Worm (Caenorhabditis elegans) whole organism, young adult: Measurements from ENCODE around the gene timm-17B.1.

Source experiments
- B0035.1 ChIP-seq: sonication (generic microtip); optimal IDR thresholded peaks from 2 replicates; lab custom pipeline; 2016; ENCODE audit warnings: missing genetic modification characterization, mild to moderate bottlenecking, missing compliant biosample characterization, missing genotype, missing genetic modification reagents
- C06A6.2 ChIP-seq: fragments of 200-800 bp; sonication (Bioruptor generic); conservative IDR thresholded peaks from 2 replicates; pipeline ENCODE4 v1.3.6; 2022; ENCODE audit warnings: missing genetic modification characterization, missing compliant biosample characterization
- C17E4.6 ChIP-seq: fragments of 200-800 bp; sonication (Bioruptor generic); IDR thresholded peaks from 2 replicates; pipeline ENCODE4 v1.3.6; 2022; ENCODE audit warnings: missing genetic modification reagents, missing genetic modification characterization, missing compliant biosample characterization
- F10E7.11 ChIP-seq: sonication (generic microtip); optimal IDR thresholded peaks from 2 replicates; lab custom pipeline; 2017; ENCODE audit warnings: mild to moderate bottlenecking, missing genetic modification characterization, moderate library complexity, missing compliant biosample characterization
- F22D6.2 ChIP-seq: sonication (generic microtip); optimal IDR thresholded peaks from 2 replicates; lab custom pipeline; 2016; ENCODE audit warnings: mild to moderate bottlenecking, missing genetic modification characterization, missing compliant biosample characterization
- F33H1.4 ChIP-seq: fragments of 200-800 bp; sonication (Bioruptor generic); IDR thresholded peaks from 2 replicates; pipeline ENCODE4 v1.3.6; 2022; ENCODE audit warnings: missing genetic modification reagents, missing genetic modification characterization, missing compliant biosample characterization
- F39B2.1 ChIP-seq: fragments of 200-800 bp; sonication (Bioruptor generic); IDR thresholded peaks from 2 replicates; pipeline ENCODE4 v1.3.6; 2022; ENCODE audit warnings: missing genetic modification reagents, missing genetic modification characterization, missing compliant biosample characterization
- F49E8.2 ChIP-seq: sonication (generic microtip); optimal IDR thresholded peaks from 3 replicates; lab custom pipeline; 2017; ENCODE audit warnings: missing genetic modification characterization, mild to moderate bottlenecking, missing compliant biosample characterization, antibody characterized with exemption, moderate library complexity; ENCODE audit not compliant: insufficient read depth
- F55B11.4 ChIP-seq: sonication (generic microtip); optimal IDR thresholded peaks from 2 replicates; lab custom pipeline; 2016; ENCODE audit warnings: missing compliant biosample characterization, missing genetic modification characterization, borderline replicate concordance; ENCODE audit not compliant: insufficient read depth
- F57A8.1 ChIP-seq: fragments of 200-800 bp; sonication (Bioruptor generic); optimal IDR thresholded peaks from 2 replicates; lab custom pipeline; 2018; ENCODE audit warnings: mild to moderate bottlenecking, missing genetic modification characterization, moderate library complexity, missing compliant biosample characterization
- T07F8.4 ChIP-seq: sonication (generic microtip); optimal IDR thresholded peaks from 2 replicates; lab custom pipeline; 2016; ENCODE audit warnings: mild to moderate bottlenecking, missing genetic modification characterization, moderate library complexity, missing compliant biosample characterization
- T26A5.8 ChIP-seq: sonication (generic microtip); optimal IDR thresholded peaks from 2 replicates; lab custom pipeline; 2016; ENCODE audit warnings: missing genetic modification characterization, missing compliant biosample characterization
- Y53F4B.3 ChIP-seq: fragments of 200-800 bp; sonication (Bioruptor generic); IDR thresholded peaks from 2 replicates; pipeline ENCODE4 v1.3.6; 2022; ENCODE audit warnings: missing genetic modification reagents, missing genetic modification characterization, missing compliant biosample characterization
- Y53G8AR.9 ChIP-seq: fragments of 200-800 bp; sonication (Bioruptor generic); conservative IDR thresholded peaks from 2 replicates; pipeline ENCODE4 v1.3.6; 2022; ENCODE audit warnings: missing genetic modification reagents, missing genetic modification characterization, missing compliant biosample characterization
- Y67H2A.10 ChIP-seq: fragments of 200-800 bp; sonication (Bioruptor generic); conservative IDR thresholded peaks from 2 replicates; pipeline ENCODE4 v1.3.6; 2022; ENCODE audit warnings: missing genetic modification reagents, missing genetic modification characterization, missing compliant biosample characterization
- Y79H2A.3 ChIP-seq: fragments of 200-800 bp; sonication (Bioruptor generic); conservative IDR thresholded peaks from 2 replicates; pipeline ENCODE4 v1.3.6; 2022; ENCODE audit warnings: missing genetic modification reagents, missing genetic modification characterization, missing compliant biosample characterization
- Y95B8A.8 ChIP-seq: fragments of 200-800 bp; sonication (Bioruptor generic); IDR thresholded peaks from 2 replicates; pipeline ENCODE4 v1.3.6; 2022; ENCODE audit warnings: missing genetic modification reagents, missing genetic modification characterization, missing compliant biosample characterization
- ZK185.1 ChIP-seq: sonication (generic microtip); optimal IDR thresholded peaks from 2 replicates; lab custom pipeline; 2016; ENCODE audit warnings: mild to moderate bottlenecking, missing genetic modification characterization, missing compliant biosample characterization; ENCODE audit not compliant: poor library complexity, severe bottlenecking
- akir-1 ChIP-seq: fragments of 200-800 bp; sonication (Bioruptor generic); optimal IDR thresholded peaks from 2 replicates; lab custom pipeline; 2018; ENCODE audit warnings: mild to moderate bottlenecking, missing genetic modification characterization, moderate library complexity, missing compliant biosample characterization
- ama-1 ChIP-seq, 3 experiments: fragments of 150-350 bp in 1 of 3; sonication (generic microtip) in 2 of 3; optimal IDR thresholded peaks; 2 replicates each; lab custom pipeline; 2014 to 2018; ENCODE audit warnings: missing biosample characterization in 2 of 3, missing genetic modification characterization in 2 of 3, missing genetic modification reagents in 2 of 3
- atf-7 ChIP-seq: sonication (generic microtip); optimal IDR thresholded peaks from 2 replicates; lab custom pipeline; 2017; ENCODE audit warnings: mild to moderate bottlenecking, missing genetic modification characterization, missing compliant biosample characterization
- bed-2 ChIP-seq: fragments of 200-800 bp; sonication (Bioruptor generic); IDR thresholded peaks from 2 replicates; pipeline ENCODE4 v1.3.6; 2022; ENCODE audit warnings: missing genetic modification reagents, missing genetic modification characterization, missing compliant biosample characterization
- ccch-3 ChIP-seq: fragments of 200-800 bp; sonication (Bioruptor generic); optimal IDR thresholded peaks from 2 replicates; lab custom pipeline; 2018; ENCODE audit warnings: mild to moderate bottlenecking, missing genetic modification characterization, missing compliant biosample characterization
- ceh-100 ChIP-seq: fragments of 200-800 bp; sonication (Bioruptor generic); IDR thresholded peaks from 2 replicates; pipeline ENCODE4 v1.3.6; 2022; ENCODE audit warnings: missing genetic modification reagents, missing genetic modification characterization, missing compliant biosample characterization
- ceh-91 ChIP-seq: fragments of 200-800 bp; sonication (Bioruptor generic); IDR thresholded peaks from 2 replicates; pipeline ENCODE4 v1.3.6; 2022; ENCODE audit warnings: missing genetic modification reagents, missing genetic modification characterization, missing compliant biosample characterization
- efl-1 ChIP-seq: fragments of 150-350 bp; optimal IDR thresholded peaks from 2 replicates; lab custom pipeline; 2014; ENCODE audit warnings: missing biosample characterization, missing genetic modification reagents, missing genetic modification characterization
- egl-44 ChIP-seq: fragments of 200-800 bp; sonication (Bioruptor generic); IDR thresholded peaks from 2 replicates; pipeline ENCODE4 v1.3.6; 2022; ENCODE audit warnings: missing genetic modification reagents, missing genetic modification characterization, missing compliant biosample characterization
- ets-4 ChIP-seq: fragments of 200-800 bp; sonication (Bioruptor generic); optimal IDR thresholded peaks from 2 replicates; lab custom pipeline; 2018; ENCODE audit warnings: mild to moderate bottlenecking, missing genetic modification characterization, missing compliant biosample characterization
- fkh-3 ChIP-seq: sonication (generic microtip); optimal IDR thresholded peaks from 2 replicates; lab custom pipeline; 2016; ENCODE audit warnings: mild to moderate bottlenecking, missing genetic modification characterization, missing compliant biosample characterization
- gei-17 ChIP-seq: fragments of 200-800 bp; sonication (Bioruptor generic); optimal IDR thresholded peaks from 2 replicates; lab custom pipeline; 2018; ENCODE audit warnings: mild to moderate bottlenecking, missing genetic modification characterization, missing compliant biosample characterization
- hlh-12 ChIP-seq: sonication (generic microtip); optimal IDR thresholded peaks from 2 replicates; lab custom pipeline; 2016; ENCODE audit warnings: missing genetic modification characterization, missing compliant biosample characterization
- hlh-26 ChIP-seq: fragments of 200-800 bp; sonication (Bioruptor generic); conservative IDR thresholded peaks from 2 replicates; pipeline ENCODE4 v1.3.6; 2022; ENCODE audit warnings: missing genetic modification reagents, missing genetic modification characterization, missing compliant biosample characterization
- hsf-1 ChIP-seq: fragments of 200-800 bp; sonication (Bioruptor generic); IDR thresholded peaks from 2 replicates; pipeline ENCODE4 v1.3.6; 2022; ENCODE audit warnings: missing genetic modification reagents, missing genetic modification characterization, missing compliant biosample characterization
- lir-1 ChIP-seq: fragments of 200-800 bp; sonication (Bioruptor generic); conservative IDR thresholded peaks from 2 replicates; pipeline ENCODE4 v1.3.6; 2022; ENCODE audit warnings: missing genetic modification reagents, missing genetic modification characterization, missing compliant biosample characterization
- lsl-1 ChIP-seq: fragments of 200-800 bp; sonication (Bioruptor generic); optimal IDR thresholded peaks from 2 replicates; lab custom pipeline; 2018; ENCODE audit warnings: mild to moderate bottlenecking, missing genetic modification characterization, moderate library complexity, missing compliant biosample characterization
- madf-8 ChIP-seq: fragments of 200-800 bp; sonication (Bioruptor generic); conservative IDR thresholded peaks from 2 replicates; pipeline ENCODE4 v1.3.6; 2022; ENCODE audit warnings: missing genetic modification reagents, missing genetic modification characterization, missing compliant biosample characterization
- mxl-1 ChIP-seq: sonication (generic microtip); optimal IDR thresholded peaks from 2 replicates; lab custom pipeline; 2016; ENCODE audit warnings: missing genetic modification characterization, missing compliant biosample characterization
- nfyb-1 ChIP-seq: fragments of 200-800 bp; sonication (Bioruptor generic); IDR thresholded peaks from 2 replicates; pipeline ENCODE4 v1.3.6; 2022; ENCODE audit warnings: missing genetic modification reagents, missing genetic modification characterization, missing compliant biosample characterization
- nhr-27 ChIP-seq: fragments of 200-800 bp; sonication (Bioruptor generic); optimal IDR thresholded peaks from 2 replicates; lab custom pipeline; 2018; ENCODE audit warnings: mild to moderate bottlenecking, missing genetic modification characterization, moderate library complexity, missing compliant biosample characterization
- nhr-80 ChIP-seq: sonication (generic microtip); optimal IDR thresholded peaks from 2 replicates; lab custom pipeline; 2016; ENCODE audit warnings: missing genetic modification characterization, missing compliant biosample characterization
- sea-2 ChIP-seq: fragments of 200-800 bp; sonication (Bioruptor generic); IDR thresholded peaks from 2 replicates; pipeline ENCODE4 v1.3.6; 2022; ENCODE audit warnings: missing genetic modification characterization, missing compliant biosample characterization
- snpc-3.4 ChIP-seq: sonication (generic microtip); optimal IDR thresholded peaks from 2 replicates; lab custom pipeline; 2017; ENCODE audit warnings: missing genetic modification characterization, mild to moderate bottlenecking, missing compliant biosample characterization, antibody characterized with exemption, moderate library complexity, missing genotype, missing genetic modification reagents
- tbx-9 ChIP-seq: sonication (generic microtip); optimal IDR thresholded peaks from 2 replicates; lab custom pipeline; 2016; ENCODE audit warnings: borderline replicate concordance, missing genetic modification characterization, inconsistent platforms, missing compliant biosample characterization
- unc-130 ChIP-seq: sonication (generic microtip); optimal IDR thresholded peaks from 2 replicates; lab custom pipeline; 2016; ENCODE audit warnings: missing genetic modification reagents, missing genetic modification characterization, missing compliant biosample characterization
- xnd-1 ChIP-seq: sonication (generic microtip); optimal IDR thresholded peaks from 2 replicates; lab custom pipeline; 2016; ENCODE audit warnings: missing genotype, missing genetic modification reagents, missing genetic modification characterization, missing compliant biosample characterization
- ztf-25 ChIP-seq: fragments of 200-800 bp; sonication (Bioruptor generic); IDR thresholded peaks from 2 replicates; pipeline ENCODE4 v1.3.6; 2022; ENCODE audit warnings: missing genetic modification reagents, missing genetic modification characterization, missing compliant biosample characterization
- ztf-28 ChIP-seq: fragments of 200-800 bp; sonication (Bioruptor generic); IDR thresholded peaks from 2 replicates; pipeline ENCODE4 v1.3.6; 2022; ENCODE audit warnings: missing genetic modification reagents, missing genetic modification characterization, missing compliant biosample characterization
- ztf-3 ChIP-seq: fragments of 200-800 bp; sonication (Bioruptor generic); optimal IDR thresholded peaks from 2 replicates; lab custom pipeline; 2018; ENCODE audit warnings: mild to moderate bottlenecking, missing genetic modification characterization, missing compliant biosample characterization

The timm-17B.1 gene

ce11 chrIV:4745422-4745821 is at the start of gene timm-17B.1 (continued):
- TF ChIP-seq hsf-1 (GFP tag; lab: Robert Waterston, UW) = no peak
- TF ChIP-seq F33H1.4 (GFP tag; lab: Robert Waterston, UW) = peak; percentile 62
- peak; percentile 51 for TF ChIP-seq xnd-1
- TF ChIP-seq mxl-1 (tag; lab: Kevin White, UChicago) = no peak
- no peak for TF ChIP-seq sea-2 (GFP tag; lab: Robert Waterston, UW)
- TF ChIP-seq ztf-25 (GFP tag; lab: Robert Waterston, UW) = no peak
- TF ChIP-seq madf-8 (GFP tag; lab: Robert Waterston, UW) = peak; percentile 10; the same call in 1 of the 2 replicates
- no peak for TF ChIP-seq F22D6.2
- no peak for TF ChIP-seq T26A5.8 (tag; lab: Kevin White, UChicago)
- TF ChIP-seq fkh-3 (tag; lab: Kevin White, UChicago) = no peak
- TF ChIP-seq Y53F4B.3 = no peak
- TF ChIP-seq ccch-3 (GFP tag; lab: Kevin White, UChicago) = no peak
- peak; percentile 8 for TF ChIP-seq nhr-80 (tag; lab: Kevin White, UChicago)
- TF ChIP-seq akir-1 (GFP tag; lab: Kevin White, UChicago) = no peak
- TF ChIP-seq bed-2 = no peak
- no peak for TF ChIP-seq F57A8.1 (GFP tag; lab: Kevin White, UChicago)
- TF ChIP-seq ceh-91 (GFP tag; lab: Robert Waterston, UW) = no peak
- TF ChIP-seq atf-7 = no peak
- no peak for TF ChIP-seq nhr-27 (tag; lab: Kevin White, UChicago)
- TF ChIP-seq hlh-26 (GFP tag; lab: Robert Waterston, UW) = no peak
- no peak for TF ChIP-seq Y67H2A.10 (GFP tag; lab: Robert Waterston, UW)
- peak; percentile 19 for TF ChIP-seq snpc-3.4 (tag; lab: Kevin White, UChicago)
- TF ChIP-seq Y53G8AR.9 (GFP tag; lab: Robert Waterston, UW) = 0 out of 2 replicates have a peak, but pooled peaks have one; percentile 62
- no peak for TF ChIP-seq gei-17
- TF ChIP-seq ztf-28 (GFP tag; lab: Robert Waterston, UW) = no peak
- no peak for TF ChIP-seq F49E8.2
- no peak for TF ChIP-seq C06A6.2
- no peak for TF ChIP-seq egl-44
- TF ChIP-seq ama-1 (optimal IDR thresholded peaks at IDR 0.05; lab: Kevin White, UChicago) = no peak
- no peak for TF ChIP-seq ama-1 (GFP tag; optimal IDR thresholded peaks at IDR 0.05; lab: Kevin White, UChicago)
- TF ChIP-seq hlh-12 (tag; lab: Kevin White, UChicago) = no peak
- TF ChIP-seq Y95B8A.8 (GFP tag; lab: Robert Waterston, UW) = no peak
- no peak for TF ChIP-seq F39B2.1 (GFP tag; lab: Robert Waterston, UW)
- TF ChIP-seq ceh-100 (GFP tag; lab: Robert Waterston, UW) = peak; percentile 39; the same call in 1 of the 2 replicates
- no peak for TF ChIP-seq ets-4 (GFP tag; lab: Kevin White, UChicago)
- TF ChIP-seq F10E7.11 (tag; lab: Kevin White, UChicago) = no peak
- TF ChIP-seq ztf-3 (GFP tag; lab: Kevin White, UChicago) = no peak
- peak; percentile 49 for TF ChIP-seq ZK185.1 (tag; lab: Kevin White, UChicago)
- no peak for TF ChIP-seq B0035.1
- no peak for TF ChIP-seq lir-1
- no peak for TF ChIP-seq unc-130
- TF ChIP-seq Y79H2A.3 (GFP tag; lab: Robert Waterston, UW) = no peak
- no peak for TF ChIP-seq tbx-9 (tag; lab: Kevin White, UChicago)
- TF ChIP-seq nfyb-1 = 0 out of 2 replicates have a peak, but pooled peaks have one; percentile 68
- no peak for TF ChIP-seq efl-1 (GFP tag; lab: Kevin White, UChicago)
- no peak for TF ChIP-seq F55B11.4
- no peak for TF ChIP-seq C17E4.6 (GFP tag; lab: Robert Waterston, UW)
- peak; percentile 54 for TF ChIP-seq lsl-1 (GFP tag; lab: Kevin White, UChicago)
- TF ChIP-seq T07F8.4 = no peak
